Fruit fly (Drosophila melanogaster): ENCODE data around the gene Fkbp39.

The Fkbp39 gene

dm6 chr3R:15332994-15333393 lies at the start of gene Fkbp39, which contains the start of gene Cyfip:
Fkbp39 (minus strand) TSS chr3R:15333133.
Cyfip (plus strand) TSS chr3R:15333266.
- peak; percentile 71 for TF ChIP-seq CG17801 (GFP tag; optimal IDR thresholded peaks at IDR 0.05; ENCODE audit: partially characterized antibody)

DNA sequence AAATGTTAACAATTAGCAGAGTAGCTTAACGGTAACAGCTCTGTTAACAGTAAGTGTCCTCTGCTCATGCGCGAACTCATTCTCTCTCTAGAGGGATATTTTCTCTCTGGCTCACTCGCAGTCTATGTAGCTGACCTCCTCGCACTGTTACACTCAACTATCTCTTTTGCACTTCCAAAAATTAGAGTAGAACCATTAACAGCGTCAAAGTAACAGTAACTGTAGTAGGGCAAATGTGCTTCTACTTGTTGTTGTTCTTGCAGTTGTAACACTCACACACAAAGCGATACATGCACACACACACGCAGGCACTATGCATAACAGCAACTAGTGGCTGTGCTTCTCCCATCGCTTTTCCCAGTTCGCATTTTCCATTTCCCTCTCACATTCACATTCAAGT lies 46.1 kb upstream of the Fkbp39 start:
- TF ChIP-seq CG17801 (GFP tag; optimal IDR thresholded peaks at IDR 0.05; ENCODE audit: partially characterized antibody) = no peak

DNA sequence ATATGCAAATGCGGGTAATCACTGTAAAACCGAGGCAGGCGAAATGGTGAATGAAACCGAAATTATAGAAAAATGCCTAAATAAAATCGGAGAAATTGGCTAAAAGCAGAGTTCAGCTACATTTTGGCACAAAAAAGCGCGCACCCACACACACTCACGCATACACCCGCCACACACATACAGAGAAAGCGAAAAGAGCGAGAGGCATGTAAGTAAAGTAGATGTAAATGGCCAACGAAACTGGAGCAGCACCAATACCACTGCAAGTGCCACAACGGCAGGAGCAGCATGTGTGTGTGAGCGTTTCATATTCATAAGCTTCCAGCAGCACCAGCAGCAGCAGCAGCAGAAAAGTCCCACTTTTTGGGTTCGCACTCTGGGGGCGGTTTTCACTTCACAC lies 42.5 kb upstream of the Fkbp39 start:
- no peak for TF ChIP-seq CG17801 (GFP tag; optimal IDR thresholded peaks at IDR 0.05; ENCODE audit: partially characterized antibody)

DNA sequence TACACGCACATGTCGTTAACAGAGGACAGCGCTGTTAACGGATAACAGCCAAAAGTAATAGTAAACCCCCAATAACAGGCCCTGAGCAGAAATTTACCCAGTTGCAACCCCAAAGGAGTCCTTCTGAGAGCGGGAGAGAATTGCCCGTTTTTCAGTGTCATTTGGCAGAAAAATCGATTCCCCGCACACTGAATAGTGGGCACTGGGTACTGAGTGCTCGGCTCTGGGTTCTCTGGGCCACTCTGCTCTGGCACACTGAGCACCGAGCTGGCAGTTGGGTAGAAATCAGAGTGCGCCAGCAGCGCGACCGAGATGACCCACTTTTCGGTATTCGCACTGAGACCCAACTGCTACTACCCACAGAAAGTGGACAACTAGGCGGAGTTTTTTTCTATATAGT lies 41.5 kb upstream of the Fkbp39 start, which contains the start of gene Rbp:
Gene Rbp, plus strand, starts transcription at position 239 of the 400 bp plus-strand sequence.
- TF ChIP-seq CG17801 (GFP tag; optimal IDR thresholded peaks at IDR 0.05; ENCODE audit: partially characterized antibody) = no peak

DNA sequence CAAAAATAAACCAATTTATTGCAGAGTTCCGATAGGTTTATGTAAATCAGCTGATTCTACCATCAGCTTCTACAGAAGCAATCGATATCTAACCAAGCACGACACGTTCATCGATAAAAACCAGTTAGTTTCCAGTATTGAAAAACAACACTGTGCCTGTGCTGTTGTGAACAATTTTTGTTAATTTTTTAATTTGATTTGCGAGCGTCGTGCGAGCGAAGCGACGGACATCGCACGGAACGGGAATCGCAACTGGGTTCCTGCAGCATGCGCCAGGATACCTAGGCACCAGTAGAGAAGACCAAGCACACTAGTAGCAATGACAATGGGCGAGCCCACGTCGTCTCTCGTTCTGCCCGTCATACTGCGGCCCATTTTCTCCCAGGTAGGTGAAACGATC lies 38.9 kb upstream of the Fkbp39 start, which contains the start of the genes Ccm3 and CG6136:
Gene Ccm3, plus strand, starts transcription at position 125 of the 400 bp plus-strand sequence.
Gene CG6136, minus strand, starts transcription at position 380 of the 400 bp plus-strand sequence.
- TF ChIP-seq CG17801 (GFP tag; optimal IDR thresholded peaks at IDR 0.05; ENCODE audit: partially characterized antibody) = peak; percentile 67

- TF ChIP-seq CG17801 (GFP tag; optimal IDR thresholded peaks at IDR 0.05; ENCODE audit: partially characterized antibody) = no peak
Observed at dm6 chr3R:15369742-15370141, 36.8 kb upstream of the Fkbp39 start, which contains the start of gene CG14868. CG14868 (minus strand) TSS chr3R:15369945.

DNA sequence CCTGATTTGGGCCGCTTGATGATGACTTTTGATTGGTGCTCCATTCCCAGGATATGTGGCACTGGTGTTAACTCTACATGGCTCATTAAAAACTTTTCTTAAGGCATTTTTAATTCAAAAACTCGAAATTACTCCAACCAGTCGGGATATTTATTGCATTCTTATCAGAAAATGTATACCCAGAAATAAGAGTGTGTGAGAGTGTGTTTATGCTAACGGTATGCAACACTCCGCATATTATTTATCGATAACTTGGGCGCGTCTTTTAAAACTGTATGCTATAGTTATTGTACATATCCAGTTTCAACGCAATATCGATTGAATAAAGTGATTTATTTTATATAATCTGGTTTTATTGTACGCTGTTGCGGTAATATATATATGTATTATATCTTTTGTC lies 34.5 kb upstream of the Fkbp39 start, which contains the start of gene CG34404:
Gene CG34404, minus strand, starts transcription at position 189 of the 400 bp plus-strand sequence.
- no peak for TF ChIP-seq CG17801 (GFP tag; optimal IDR thresholded peaks at IDR 0.05; ENCODE audit: partially characterized antibody)

dm6 chr3R:15366839-15367238 lies 33.9 kb upstream of the Fkbp39 start:
- TF ChIP-seq CG17801 (GFP tag; optimal IDR thresholded peaks at IDR 0.05; ENCODE audit: partially characterized antibody) = peak; percentile 6

DNA sequence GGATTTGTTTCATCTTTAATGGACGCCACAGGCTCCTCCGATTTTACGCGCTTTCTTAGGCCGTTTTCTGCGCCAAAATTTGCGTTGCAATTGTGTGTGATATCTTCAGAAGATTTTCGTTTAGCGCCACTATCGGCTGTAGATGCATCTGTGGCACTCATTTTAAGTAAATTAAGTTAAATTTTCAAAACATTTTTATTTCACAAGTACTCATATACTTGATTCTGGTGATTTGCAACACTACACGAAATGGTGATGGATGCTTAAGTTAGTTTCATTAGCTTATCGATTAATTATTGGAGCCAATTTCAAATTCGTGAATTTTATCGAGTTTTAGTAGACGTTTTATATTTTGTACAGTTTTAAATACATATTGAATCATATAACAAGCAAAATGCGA lies 30.7 kb upstream of the Fkbp39 start, which contains the start of gene CG6171:
Gene CG6171, minus strand, starts transcription at position 250 of the 400 bp plus-strand sequence.
- TF ChIP-seq CG17801 (GFP tag; optimal IDR thresholded peaks at IDR 0.05; ENCODE audit: partially characterized antibody) = peak; percentile 10

DNA sequence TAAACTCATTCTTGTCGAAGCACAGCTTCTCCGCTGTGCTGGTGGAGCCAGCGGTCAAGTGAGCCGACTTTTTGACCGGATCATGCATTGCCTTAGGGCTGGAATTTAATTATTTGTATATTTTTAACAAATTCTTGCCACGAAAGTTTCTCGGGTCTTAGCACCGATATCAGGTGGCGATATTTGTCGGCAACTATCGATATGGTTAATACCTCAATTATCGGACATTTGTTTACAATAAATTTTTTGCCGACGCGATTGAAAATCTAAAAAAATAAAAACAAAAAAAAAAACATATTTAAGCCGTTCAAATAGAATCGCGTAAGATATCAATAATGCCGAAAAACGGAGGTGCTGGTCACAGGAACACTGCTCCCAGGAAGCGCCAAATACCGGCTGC lies 28.6 kb upstream of the Fkbp39 start, which contains the start of the genes Cog2 and Trax:
Gene Cog2, minus strand, starts transcription at position 168 of the 400 bp plus-strand sequence.
Gene Trax, plus strand, starts transcription at position 203 of the 400 bp plus-strand sequence.
- peak; percentile 65 for TF ChIP-seq CG17801 (GFP tag; optimal IDR thresholded peaks at IDR 0.05; ENCODE audit: partially characterized antibody)

DNA sequence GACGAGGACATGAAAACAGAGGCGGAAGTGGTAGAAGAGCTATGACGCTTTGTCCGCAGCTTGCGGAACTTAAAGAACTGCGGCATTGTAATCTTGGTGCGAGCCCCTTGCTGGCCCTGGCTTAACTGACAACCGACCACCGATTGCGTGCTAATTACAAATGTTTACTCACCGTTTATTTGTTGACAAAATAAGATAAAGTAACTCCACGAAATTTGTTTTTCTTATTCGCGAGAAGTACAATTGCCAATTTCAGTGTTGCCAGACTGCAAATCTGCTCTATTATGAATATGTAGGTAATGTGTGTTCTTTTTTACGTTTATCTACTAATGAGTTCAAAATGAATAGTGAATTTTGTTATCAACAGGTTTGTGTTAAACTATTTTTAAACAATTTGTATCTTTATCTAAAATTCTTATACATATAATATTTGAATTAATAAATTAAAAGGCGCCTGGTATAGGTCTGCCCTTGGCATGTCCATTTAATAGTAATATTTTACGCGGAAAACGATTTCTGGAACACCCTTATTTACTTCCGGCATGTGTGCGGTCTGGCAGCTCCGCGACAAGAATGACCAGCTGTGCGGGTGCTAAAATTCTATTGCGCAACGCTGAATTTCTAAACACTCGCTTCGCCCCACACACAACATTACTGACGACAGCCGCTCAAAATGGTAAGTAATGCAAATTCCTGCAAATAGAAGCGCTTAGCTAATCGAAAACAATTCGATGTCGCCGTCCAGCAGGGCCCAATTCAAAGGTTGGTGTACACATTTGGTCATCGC lies 23.9 kb upstream of the Fkbp39 start, which contains the start of the genes Atg4b and Hibch:
Gene Atg4b, minus strand, starts transcription at position 280 of the 787 bp plus-strand sequence.
Gene Hibch, plus strand, starts transcription at position 585 of the 787 bp plus-strand sequence.
- TF ChIP-seq CG17801 (GFP tag; optimal IDR thresholded peaks at IDR 0.05; ENCODE audit: partially characterized antibody) = peak; percentile 90

DNA sequence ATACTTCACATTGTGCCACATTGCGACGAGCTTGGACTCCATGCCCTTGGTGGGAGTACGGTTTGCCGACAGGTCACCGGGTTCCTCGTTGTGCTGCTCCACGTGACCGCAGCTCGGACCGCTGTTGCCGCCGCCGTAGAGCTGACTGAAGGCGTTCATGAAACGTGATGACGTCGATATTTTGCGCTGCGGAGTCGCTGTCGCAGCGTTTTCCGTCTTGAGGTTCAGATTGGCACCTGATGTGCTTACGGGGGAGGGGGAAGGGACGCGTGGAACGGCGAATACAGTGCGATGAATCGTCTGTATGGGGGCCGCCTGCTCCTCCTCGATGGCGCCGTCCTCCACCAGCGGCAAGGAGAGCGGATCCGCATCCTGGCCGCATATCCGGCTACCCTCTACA lies 23.2 kb upstream of the Fkbp39 start:
- TF ChIP-seq CG17801 (GFP tag; optimal IDR thresholded peaks at IDR 0.05; ENCODE audit: partially characterized antibody) = no peak

- no peak for TF ChIP-seq CG17801 (GFP tag; optimal IDR thresholded peaks at IDR 0.05; ENCODE audit: partially characterized antibody)
Observed at dm6 chr3R:15354019-15354418, 21.1 kb upstream of the Fkbp39 start.

DNA sequence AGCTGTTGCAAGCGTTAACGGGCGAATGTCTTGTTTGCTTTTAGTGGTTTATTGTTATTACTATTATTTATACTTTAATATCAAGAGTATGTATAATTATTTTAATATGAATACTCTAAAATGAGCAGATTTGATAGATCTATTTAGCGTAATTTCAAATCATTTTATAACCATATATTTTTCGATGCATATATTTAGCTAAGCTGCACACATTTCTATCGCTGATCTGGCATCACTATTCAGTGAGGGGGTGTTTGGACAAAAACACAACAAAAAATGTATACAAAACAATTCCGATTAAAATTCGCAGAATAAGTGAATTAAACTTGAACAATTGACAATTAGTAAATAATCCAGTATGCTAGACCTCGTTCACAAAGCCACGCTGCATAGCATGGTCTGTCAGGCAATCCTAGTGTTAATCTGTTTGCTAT lies 18.1 kb upstream of the Fkbp39 start, which contains the start of the genes Trs33 and Tmtc4:
Gene Trs33, minus strand, starts transcription at position 3 of the 434 bp plus-strand sequence.
Gene Tmtc4, plus strand, starts transcription at position 233 of the 434 bp plus-strand sequence.
- peak; percentile 57 for TF ChIP-seq CG17801 (GFP tag; optimal IDR thresholded peaks at IDR 0.05; ENCODE audit: partially characterized antibody)

DNA sequence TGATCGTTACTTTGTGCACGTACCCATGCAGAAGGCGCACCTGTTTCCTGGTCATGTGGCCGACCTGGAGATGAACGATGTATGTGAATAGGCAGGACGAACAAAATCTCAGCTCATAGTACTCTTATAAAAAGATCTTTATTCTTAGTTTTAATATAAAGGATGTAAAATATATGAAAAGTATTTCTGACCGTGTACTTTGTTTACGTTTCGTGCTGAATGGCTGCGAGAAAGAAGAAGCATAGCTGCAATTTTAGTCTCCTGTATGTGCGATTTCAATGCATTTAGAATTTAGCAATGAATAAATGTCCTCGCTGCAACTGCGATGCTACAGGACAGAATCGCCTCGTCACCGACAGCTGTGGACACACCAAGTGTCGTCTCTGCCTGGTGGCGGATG lies 14.9 kb upstream of the Fkbp39 start, which contains the start of the genes CG42726 and CG42727:
Gene CG42726, plus strand, starts transcription at position 227 of the 400 bp plus-strand sequence.
Gene CG42727, plus strand, starts transcription at position 227 of the 400 bp plus-strand sequence.
- no peak for TF ChIP-seq CG17801 (GFP tag; optimal IDR thresholded peaks at IDR 0.05; ENCODE audit: partially characterized antibody)
